Worm (Caenorhabditis elegans): ENCODE measurements around the gene fbxa-209.

DNA sequence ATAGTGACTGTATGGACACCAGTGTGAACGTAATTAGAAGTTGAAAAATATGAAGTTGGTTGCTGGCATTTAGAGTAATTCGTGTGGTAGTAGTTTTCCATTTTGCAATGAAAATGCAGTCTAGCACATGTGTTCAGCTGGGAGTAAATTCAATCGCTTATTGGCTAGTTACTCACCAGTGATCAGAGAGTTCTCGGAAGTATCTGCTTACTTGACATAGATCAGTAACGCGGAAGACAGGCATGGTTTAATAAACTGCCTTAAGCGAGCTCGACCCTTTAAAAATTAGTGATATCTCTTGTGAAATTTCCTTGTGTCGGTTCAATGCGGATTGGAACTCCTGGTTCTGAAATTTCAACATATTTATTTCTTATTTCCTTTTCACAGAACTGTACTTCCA is 50.6 kb downstream of the fbxa-209 start, which contains the start of gene srh-52:
- TF ChIP-seq tra-4 (tag; optimal IDR thresholded peaks at IDR 0.05) = no peak
- TF ChIP-seq hnd-1 (tag; optimal IDR thresholded peaks at IDR 0.05) = no peak
- no peak for TF ChIP-seq ets-7 (tag; optimal IDR thresholded peaks at IDR 0.05)
- TF ChIP-seq ceh-36 (tag; optimal IDR thresholded peaks at IDR 0.05) = no peak

Measured in whole organism, early embryonic.